Worm (Caenorhabditis elegans): ENCODE results near the gene F36A4.3.
A peak's percentile ranks its signal among the peaks of the same experiment; 100 is the strongest.

DNA sequence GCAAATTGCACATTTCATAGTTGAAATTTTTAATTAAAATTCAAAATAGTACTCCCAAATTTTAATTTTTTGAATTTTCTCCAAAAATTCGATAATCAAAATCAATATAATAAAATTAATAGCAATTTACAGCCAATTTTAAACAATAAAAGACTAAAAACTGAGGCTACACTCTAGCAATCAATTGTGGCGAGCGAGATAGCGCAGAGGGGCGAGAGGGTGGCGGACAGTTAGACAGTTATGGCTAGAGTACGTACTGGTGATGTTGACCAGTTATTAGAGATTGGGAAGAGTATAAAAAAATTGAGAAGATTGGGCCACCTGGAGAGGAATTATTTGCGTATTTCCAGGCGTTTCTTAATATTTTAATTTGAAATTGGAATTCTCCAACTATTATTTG, 8.3 kb downstream of the F36A4.3 start, which contains the start of gene nhr-78:
- TF ChIP-seq sea-2 (GFP tag; optimal IDR thresholded peaks at IDR 0.05) (no peak), nhr-11 (tag; optimal IDR thresholded peaks at IDR 0.05) (no peak), elt-2 (tag; optimal IDR thresholded peaks at IDR 0.05) (peak; percentile 27), mml-1 (tag; optimal IDR thresholded peaks at IDR 0.05) (no peak), snpc-4 (tag; optimal IDR thresholded peaks at IDR 0.05) (no peak), mdl-1 (tag; optimal IDR thresholded peaks at IDR 0.05) (no peak), unc-39 (tag; optimal IDR thresholded peaks at IDR 0.05) (no peak), elt-1 (tag; optimal IDR thresholded peaks at IDR 0.05) (no peak), pha-4 (tag; optimal IDR thresholded peaks at IDR 0.05) (no peak), fkh-10 (GFP tag; optimal IDR thresholded peaks at IDR 0.05) (no peak), nhr-77 (tag; optimal IDR thresholded peaks at IDR 0.05) (no peak)
